Worm (Caenorhabditis elegans) whole organism, late embryonic: ENCODE measurements around the gene Y53C12A.11.

Experiments used
- C38D4.7 ChIP-seq: fragments of 200-800 bp; sonication (Bioruptor generic); optimal IDR thresholded peaks from 2 replicates; lab custom pipeline; 2018; ENCODE audit warnings: mild to moderate bottlenecking, missing genetic modification characterization, moderate library complexity, missing compliant biosample characterization
- F13H6.1 ChIP-seq: sonication (generic microtip); optimal IDR thresholded peaks from 2 replicates; lab custom pipeline; 2016; ENCODE audit warnings: missing genetic modification characterization, missing compliant biosample characterization
- K09A11.1 ChIP-seq: sonication (generic microtip); optimal IDR thresholded peaks from 2 replicates; lab custom pipeline; 2017; ENCODE audit warnings: antibody characterized with exemption, mild to moderate bottlenecking, missing genetic modification characterization, missing compliant biosample characterization; ENCODE audit not compliant: insufficient read depth
- Y22D7AL.16 ChIP-seq: sonication (generic microtip); optimal IDR thresholded peaks from 2 replicates; lab custom pipeline; 2016; ENCODE audit warnings: missing genetic modification characterization, missing compliant biosample characterization
- ama-1 ChIP-seq: fragments of 150-350 bp; optimal IDR thresholded peaks from 2 replicates; lab custom pipeline; 2014
- ceh-18 ChIP-seq: sonication (generic microtip); optimal IDR thresholded peaks from 2 replicates; lab custom pipeline; 2016; ENCODE audit warnings: missing genetic modification characterization, missing compliant biosample characterization
- ceh-19 ChIP-seq: fragments of 200-800 bp; sonication (Bioruptor generic); optimal IDR thresholded peaks from 2 replicates; lab custom pipeline; 2018; ENCODE audit warnings: mild to moderate bottlenecking, missing genetic modification characterization, missing compliant biosample characterization
- ceh-31 ChIP-seq: sonication (generic microtip); optimal IDR thresholded peaks from 2 replicates; lab custom pipeline; 2016; ENCODE audit warnings: missing genetic modification characterization, missing compliant biosample characterization
- ceh-48 ChIP-seq: sonication (generic microtip); optimal IDR thresholded peaks from 2 replicates; lab custom pipeline; 2016; ENCODE audit warnings: missing genetic modification characterization, inconsistent platforms, missing compliant biosample characterization
- che-1 ChIP-seq: sonication (generic microtip); optimal IDR thresholded peaks from 2 replicates; lab custom pipeline; 2016; ENCODE audit warnings: mild to moderate bottlenecking, missing genetic modification characterization, missing compliant biosample characterization
- dve-1 ChIP-seq: sonication (generic microtip); optimal IDR thresholded peaks from 2 replicates; lab custom pipeline; 2017; ENCODE audit warnings: antibody characterized with exemption, mild to moderate bottlenecking, missing genetic modification characterization, missing compliant biosample characterization
- elt-2 ChIP-seq: sonication (generic microtip); optimal IDR thresholded peaks from 2 replicates; lab custom pipeline; 2016; ENCODE audit warnings: missing genetic modification reagents, missing genetic modification characterization, missing compliant biosample characterization
- elt-4 ChIP-seq: sonication (generic microtip); optimal IDR thresholded peaks from 2 replicates; lab custom pipeline; 2016; ENCODE audit warnings: missing genetic modification characterization, missing compliant biosample characterization
- ets-4 ChIP-seq: sonication (generic microtip); optimal IDR thresholded peaks from 2 replicates; lab custom pipeline; 2016; ENCODE audit warnings: missing genetic modification characterization, missing compliant biosample characterization
- eyg-1 ChIP-seq: sonication (generic microtip); optimal IDR thresholded peaks from 2 replicates; lab custom pipeline; 2016; ENCODE audit warnings: missing genotype, missing genetic modification characterization, missing compliant biosample characterization
- fax-1 ChIP-seq: sonication (generic microtip); optimal IDR thresholded peaks from 2 replicates; lab custom pipeline; 2016; ENCODE audit warnings: missing genotype, missing genetic modification characterization, missing compliant biosample characterization
- fkh-6 ChIP-seq: sonication (generic microtip); optimal IDR thresholded peaks from 2 replicates; lab custom pipeline; 2016; ENCODE audit warnings: missing genetic modification characterization, missing compliant biosample characterization
- hlh-13 ChIP-seq: fragments of 200-800 bp; sonication (Bioruptor generic); optimal IDR thresholded peaks from 2 replicates; lab custom pipeline; 2018; ENCODE audit warnings: mild to moderate bottlenecking, missing genetic modification characterization, missing compliant biosample characterization
- lim-6 ChIP-seq: sonication (generic microtip); optimal IDR thresholded peaks from 2 replicates; lab custom pipeline; 2016; ENCODE audit warnings: missing genetic modification characterization, missing compliant biosample characterization
- lin-11 ChIP-seq: fragments of 200-800 bp; sonication (Bioruptor generic); optimal IDR thresholded peaks from 2 replicates; lab custom pipeline; 2018; ENCODE audit warnings: mild to moderate bottlenecking, missing genetic modification characterization, missing compliant biosample characterization
- mec-3 ChIP-seq: sonication (generic microtip); optimal IDR thresholded peaks from 2 replicates; lab custom pipeline; 2016; ENCODE audit warnings: borderline replicate concordance, missing genetic modification characterization, missing compliant biosample characterization
- nhr-11 ChIP-seq: fragments of 150-350 bp; optimal IDR thresholded peaks from 2 replicates; lab custom pipeline; 2014; ENCODE audit warnings: missing biosample characterization, missing genetic modification characterization
- npax-4 ChIP-seq: sonication (generic microtip); optimal IDR thresholded peaks from 2 replicates; lab custom pipeline; 2016; ENCODE audit warnings: missing genetic modification characterization, missing compliant biosample characterization
- pag-3 ChIP-seq: sonication (generic microtip); optimal IDR thresholded peaks from 2 replicates; lab custom pipeline; 2016; ENCODE audit warnings: missing compliant biosample characterization, missing genetic modification characterization, borderline replicate concordance
- pat-9 ChIP-seq: fragments of 200-800 bp; sonication (Bioruptor generic); optimal IDR thresholded peaks from 2 replicates; lab custom pipeline; 2018; ENCODE audit warnings: mild to moderate bottlenecking, missing genetic modification characterization, moderate library complexity, missing compliant biosample characterization
- pax-1 ChIP-seq: fragments of 150-350 bp; optimal IDR thresholded peaks from 2 replicates; lab custom pipeline; 2014; ENCODE audit warnings: missing biosample characterization, missing genetic modification characterization
- pha-2 ChIP-seq: sonication (generic microtip); optimal IDR thresholded peaks from 2 replicates; lab custom pipeline; 2017; ENCODE audit warnings: mild to moderate bottlenecking, missing genetic modification characterization, missing compliant biosample characterization
- pha-4 ChIP-seq: fragments of 150-350 bp; optimal IDR thresholded peaks from 2 replicates; lab custom pipeline; 2018; ENCODE audit warnings: missing biosample characterization, missing genetic modification reagents, missing genetic modification characterization
- pros-1 ChIP-seq: fragments of 150-350 bp; optimal IDR thresholded peaks from 2 replicates; lab custom pipeline; 2014; ENCODE audit warnings: missing biosample characterization, missing genetic modification reagents, missing genetic modification characterization
- rnt-1 ChIP-seq: sonication (generic microtip); optimal IDR thresholded peaks from 2 replicates; lab custom pipeline; 2016; ENCODE audit warnings: missing genetic modification characterization, missing compliant biosample characterization
- sdc-2 ChIP-seq: sonication (generic microtip); optimal IDR thresholded peaks from 2 replicates; lab custom pipeline; 2016; ENCODE audit warnings: missing genotype, missing genetic modification characterization, missing compliant biosample characterization
- sox-2 ChIP-seq: fragments of 200-800 bp; sonication (Bioruptor generic); IDR thresholded peaks from 2 replicates; pipeline ENCODE4 v1.3.6; 2022; ENCODE audit warnings: missing genetic modification reagents, missing genetic modification characterization, missing compliant biosample characterization
- tbx-2 ChIP-seq: sonication (generic microtip); optimal IDR thresholded peaks from 2 replicates; lab custom pipeline; 2016; ENCODE audit warnings: missing genetic modification characterization, missing compliant biosample characterization
- tbx-7 ChIP-seq: sonication (generic microtip); optimal IDR thresholded peaks from 2 replicates; lab custom pipeline; 2016; ENCODE audit warnings: missing genotype, missing genetic modification characterization, missing compliant biosample characterization
- unc-42 ChIP-seq: sonication (generic microtip); optimal IDR thresholded peaks from 2 replicates; lab custom pipeline; 2016; ENCODE audit warnings: missing genotype, missing genetic modification characterization, missing compliant biosample characterization

Gene Y53C12A.11

ce11 chrII:9677470-9677869 lies 41.0 kb downstream of the Y53C12A.11 start:
- TF ChIP-seq pat-9 (tag; lab: Kevin White, UChicago) = no peak
- no peak for TF ChIP-seq che-1 (tag; lab: Kevin White, UChicago)
- TF ChIP-seq pag-3 = no peak
- TF ChIP-seq sdc-2 = no peak
- no peak for TF ChIP-seq fkh-6 (tag; lab: Kevin White, UChicago)
- TF ChIP-seq C38D4.7 (GFP tag; lab: Kevin White, UChicago) = no peak
- TF ChIP-seq pha-4 (tag; lab: Kevin White, UChicago) = no peak
- no peak for TF ChIP-seq mec-3 (tag; lab: Kevin White, UChicago)
- TF ChIP-seq eyg-1 (tag; lab: Kevin White, UChicago) = no peak
- TF ChIP-seq pha-2 (tag; lab: Kevin White, UChicago) = no peak
- no peak for TF ChIP-seq ceh-31 (tag; lab: Kevin White, UChicago)
- TF ChIP-seq ama-1 (lab: Kevin White, UChicago) = no peak
- no peak for TF ChIP-seq Y22D7AL.16 (tag; lab: Kevin White, UChicago)
- TF ChIP-seq, all 69 proteins: peak for 0

ce11 chrII:9674678-9675077 lies 43.8 kb downstream of the Y53C12A.11 start, which contains the start of gene arc-1:
Gene arc-1 (plus strand): TSS chrII:9674978.
- no peak for TF ChIP-seq eyg-1 (tag; lab: Kevin White, UChicago)
- TF ChIP-seq ceh-31 (tag; lab: Kevin White, UChicago) = no peak
- no peak for TF ChIP-seq lin-11 (tag; lab: Kevin White, UChicago)
- no peak for TF ChIP-seq che-1 (tag; lab: Kevin White, UChicago)
- no peak for TF ChIP-seq pros-1 (tag; lab: Kevin White, UChicago)
- no peak for TF ChIP-seq sox-2 (GFP tag; lab: Robert Waterston, UW)
- TF ChIP-seq ama-1 (lab: Kevin White, UChicago) = no peak
- TF ChIP-seq pha-4 (tag; lab: Kevin White, UChicago) = no peak
- TF ChIP-seq F13H6.1 (tag; lab: Kevin White, UChicago) = no peak
- no peak for TF ChIP-seq tbx-2 (tag; lab: Kevin White, UChicago)
- no peak for TF ChIP-seq npax-4 (tag; lab: Kevin White, UChicago)
- TF ChIP-seq, all 69 proteins: peak for 0

- TF ChIP-seq dve-1 (tag; lab: Kevin White, UChicago) = no peak
- no peak for TF ChIP-seq Y22D7AL.16 (tag; lab: Kevin White, UChicago)
- no peak for TF ChIP-seq pax-1 (tag; lab: Kevin White, UChicago)
- TF ChIP-seq tbx-2 (tag; lab: Kevin White, UChicago) = no peak
- no peak for TF ChIP-seq rnt-1
- TF ChIP-seq eyg-1 (tag; lab: Kevin White, UChicago) = no peak
- TF ChIP-seq lin-11 (tag; lab: Kevin White, UChicago) = no peak
- TF ChIP-seq pha-2 (tag; lab: Kevin White, UChicago) = no peak
- TF ChIP-seq ets-4 = no peak
- no peak for TF ChIP-seq hlh-13 (GFP tag; lab: Kevin White, UChicago)
- no peak for TF ChIP-seq lim-6 (tag; lab: Kevin White, UChicago)
- TF ChIP-seq ceh-18 = no peak
- TF ChIP-seq C38D4.7 (GFP tag; lab: Kevin White, UChicago) = no peak
- no peak for TF ChIP-seq ceh-19
- no peak for TF ChIP-seq fkh-6 (tag; lab: Kevin White, UChicago)
- TF ChIP-seq nhr-11 = no peak
- no peak for TF ChIP-seq K09A11.1
- no peak for TF ChIP-seq tbx-7
Observed at ce11 chrII:9671308-9671707, 47.2 kb downstream of the Y53C12A.11 start, which contains the start of gene ZK1320.7. Gene ZK1320.7 (plus strand): TSS chrII:9671608.

ce11 chrII:9668959-9669358 lies 49.5 kb downstream of the Y53C12A.11 start, which contains the start of gene taf-8:
Gene taf-8 (plus strand): TSS chrII:9669318.
- TF ChIP-seq fax-1 (tag; lab: Kevin White, UChicago) (no peak), elt-2 (peak; percentile 10), unc-42 (tag; lab: Kevin White, UChicago) (peak; percentile 20), ceh-31 (tag; lab: Kevin White, UChicago) (peak; percentile 1), ceh-18 (no peak), ceh-48 (tag; lab: Kevin White, UChicago) (peak; percentile 67), elt-4 (no peak)
